Worm (Caenorhabditis elegans): ENCODE measurements around the gene F28H7.7.
A peak's percentile ranks its signal among the peaks of the same experiment; 100 is the strongest.

F28H7.7 gene

ce11 chrV:10712608-10712900, 41.4 kb downstream of the F28H7.7 start:
- TF ChIP-seq madf-2 (tag; optimal IDR thresholded peaks at IDR 0.05), result no peak
- no peak for TF ChIP-seq dve-1 (tag; optimal IDR thresholded peaks at IDR 0.05)
- TF ChIP-seq pqm-1 (tag; optimal IDR thresholded peaks at IDR 0.05), result no peak
- TF ChIP-seq ceh-2 (tag; optimal IDR thresholded peaks at IDR 0.05), result no peak
- TF ChIP-seq elt-2 (tag; optimal IDR thresholded peaks at IDR 0.05), result no peak
- TF ChIP-seq lim-6 (tag; optimal IDR thresholded peaks at IDR 0.05), result no peak
- no peak for TF ChIP-seq fax-1 (tag; optimal IDR thresholded peaks at IDR 0.05)
- TF ChIP-seq elt-4 (tag; optimal IDR thresholded peaks at IDR 0.05), result no peak
- TF ChIP-seq ceh-45 (GFP tag; IDR thresholded peaks at IDR 0.05), result no peak
- TF ChIP-seq ceh-14 (tag; optimal IDR thresholded peaks at IDR 0.05), result no peak
- TF ChIP-seq nhr-232 (tag; optimal IDR thresholded peaks at IDR 0.05), result no peak
- no peak for TF ChIP-seq npax-4 (tag; optimal IDR thresholded peaks at IDR 0.05)
- no peak for TF ChIP-seq pros-1 (tag; optimal IDR thresholded peaks at IDR 0.05)
- no peak for TF ChIP-seq ceh-22 (tag; optimal IDR thresholded peaks at IDR 0.05)
- TF ChIP-seq pag-3 (tag; optimal IDR thresholded peaks at IDR 0.05; ENCODE audit: borderline replicate concordance), result no peak
- TF ChIP-seq syd-9 (tag; optimal IDR thresholded peaks at IDR 0.05), result no peak
- TF ChIP-seq che-1 (tag; optimal IDR thresholded peaks at IDR 0.05), result no peak

- TF ChIP-seq lin-11 (tag; optimal IDR thresholded peaks at IDR 0.05) (no peak), ama-1 (optimal IDR thresholded peaks at IDR 0.05) (peak; percentile 45), elt-4 (tag; optimal IDR thresholded peaks at IDR 0.05) (no peak), C38D4.7 (GFP tag; optimal IDR thresholded peaks at IDR 0.05) (no peak), ceh-45 (GFP tag; IDR thresholded peaks at IDR 0.05) (no peak), ceh-30 (tag; optimal IDR thresholded peaks at IDR 0.05) (no peak), ets-4 (tag; optimal IDR thresholded peaks at IDR 0.05) (no peak)
These were observed 41.9 kb downstream of the F28H7.7 start for ce11 chrV:10711829-10712607.

DNA sequence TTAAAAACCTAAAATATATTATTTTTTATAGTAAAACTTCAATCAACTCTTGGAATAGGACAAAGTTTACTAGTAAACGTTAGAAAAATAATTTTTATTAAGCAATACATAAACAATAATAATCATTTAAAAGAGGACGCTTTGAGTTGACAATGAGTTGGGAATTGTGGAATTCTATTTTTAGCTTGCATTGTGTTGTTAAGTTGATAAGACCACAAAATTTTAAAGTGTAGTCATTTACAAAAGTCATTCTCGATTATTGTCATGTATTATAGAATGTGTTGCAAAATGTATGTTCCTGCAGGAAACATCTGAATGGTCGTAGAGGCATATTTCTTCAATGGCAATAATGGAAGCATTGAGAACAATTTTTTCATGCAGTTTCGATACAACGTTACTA, 42.9 kb downstream of the F28H7.7 start:
- no peak for TF ChIP-seq ceh-6 (GFP tag; optimal IDR thresholded peaks at IDR 0.05)
- no peak for TF ChIP-seq hlh-30 (tag; optimal IDR thresholded peaks at IDR 0.05; ENCODE audit: insufficient read depth)
- TF ChIP-seq ceh-45 (GFP tag; IDR thresholded peaks at IDR 0.05), result no peak
- TF ChIP-seq C08G9.2 (tag; optimal IDR thresholded peaks at IDR 0.05), result no peak
- no peak for TF ChIP-seq madf-2 (tag; optimal IDR thresholded peaks at IDR 0.05)
- no peak for TF ChIP-seq pqm-1 (tag; optimal IDR thresholded peaks at IDR 0.05)
- TF ChIP-seq unc-55 (GFP tag; optimal IDR thresholded peaks at IDR 0.05), result no peak

- TF ChIP-seq ceh-14 (tag; optimal IDR thresholded peaks at IDR 0.05) (no peak), sox-2 (GFP tag; IDR thresholded peaks at IDR 0.05) (no peak), ceh-18 (tag; optimal IDR thresholded peaks at IDR 0.05) (no peak), hlh-15 (tag; optimal IDR thresholded peaks at IDR 0.05) (no peak), ama-1 (optimal IDR thresholded peaks at IDR 0.05) (no peak), hlh-30 (tag; optimal IDR thresholded peaks at IDR 0.05; ENCODE audit: insufficient read depth) (no peak), ets-4 (tag; optimal IDR thresholded peaks at IDR 0.05) (no peak), lin-11 (tag; optimal IDR thresholded peaks at IDR 0.05) (no peak), ahr-1 (tag; optimal IDR thresholded peaks at IDR 0.05) (no peak), pax-1 (tag; optimal IDR thresholded peaks at IDR 0.05) (no peak), fkh-10 (GFP tag; optimal IDR thresholded peaks at IDR 0.05) (no peak)
These were observed 44.6 kb downstream of the F28H7.7 start for ce11 chrV:10709385-10709784.

DNA sequence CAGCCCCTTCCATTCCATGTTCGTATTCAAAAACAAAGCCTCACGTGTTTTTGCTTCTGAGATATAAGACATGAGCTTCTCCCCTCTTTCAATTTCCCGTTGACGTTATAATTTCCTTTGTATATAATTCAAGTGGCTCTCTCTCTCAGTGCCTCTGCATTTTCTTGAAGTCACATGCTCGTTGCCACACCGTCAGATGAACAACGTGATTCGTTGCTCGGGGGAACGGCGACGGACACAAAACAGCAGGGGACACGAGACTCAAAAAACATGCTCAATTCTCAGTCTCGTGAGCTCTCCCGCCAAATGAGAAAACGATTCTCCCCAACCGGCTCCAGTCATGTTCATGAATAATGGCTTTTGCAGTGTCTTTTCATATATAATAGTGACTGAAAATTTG, 45.6 kb downstream of the F28H7.7 start:
- no peak for TF ChIP-seq pax-1 (tag; optimal IDR thresholded peaks at IDR 0.05)
- no peak for TF ChIP-seq dmd-4 (tag; optimal IDR thresholded peaks at IDR 0.05; ENCODE audit: borderline replicate concordance)
- no peak for TF ChIP-seq sox-2 (GFP tag; IDR thresholded peaks at IDR 0.05)
